Worm (Caenorhabditis elegans): Measurements from ENCODE around the gene K07C11.7.

DNA sequence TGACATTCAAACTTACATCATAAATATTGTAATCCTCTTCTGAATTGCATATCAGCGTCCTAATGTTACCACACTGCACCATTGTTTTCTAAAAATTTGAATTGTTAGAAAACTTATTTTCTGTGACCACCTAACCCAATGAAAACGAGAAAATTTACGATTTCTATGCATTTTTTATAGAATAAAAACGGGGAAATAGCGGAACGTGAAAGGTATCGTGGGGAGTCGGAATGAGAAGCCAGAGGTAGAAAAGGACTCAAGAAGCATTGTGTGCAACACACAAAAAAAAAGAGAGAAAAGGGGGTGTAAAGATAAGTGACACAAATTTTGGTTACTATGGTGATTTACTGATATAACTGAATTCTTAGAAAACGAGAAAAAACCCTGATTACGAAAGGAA lies 36.4 kb upstream of the K07C11.7 start, which contains the start of gene C16D9.6:
- TF ChIP-seq ref-1 (GFP tag; conservative IDR thresholded peaks at IDR 0.05) (no peak), ztf-23 (GFP tag; IDR thresholded peaks at IDR 0.05) (no peak)
